Fruit fly (Drosophila melanogaster): ENCODE measurements around the gene Hex-t1.

DNA sequence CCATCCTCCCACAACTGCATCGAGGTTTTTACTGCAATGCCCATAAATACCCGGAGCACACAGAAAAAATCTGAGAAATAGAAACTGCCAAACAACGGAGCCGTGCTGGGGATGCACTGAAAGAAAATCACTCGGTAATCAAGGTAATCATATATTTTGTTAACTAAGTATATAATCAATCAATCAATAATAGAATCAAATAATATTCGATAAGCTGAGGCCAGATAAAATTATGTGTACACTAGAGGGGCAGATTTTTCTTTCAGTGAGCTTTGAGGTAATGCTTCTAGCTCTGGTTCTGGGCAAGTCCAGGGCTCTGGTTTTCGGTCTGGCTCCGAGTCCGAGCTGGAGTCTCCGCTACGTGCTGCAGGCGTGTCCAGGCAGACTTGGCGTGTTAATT is 29.2 kb downstream of the Hex-t1 start:
- TF ChIP-seq CG1621 (tag; optimal IDR thresholded peaks at IDR 0.05), result no peak
- TF ChIP-seq CG3032 (tag; optimal IDR thresholded peaks at IDR 0.05), result no peak
- TF ChIP-seq CG3919 (GFP tag; optimal IDR thresholded peaks at IDR 0.05), result peak; percentile 29
- peak; percentile 29 for TF ChIP-seq OdsH (GFP tag; optimal IDR thresholded peaks at IDR 0.05)
- TF ChIP-seq CG9139 (GFP tag; optimal IDR thresholded peaks at IDR 0.05), result no peak
- no peak for TF ChIP-seq achi (GFP tag; optimal IDR thresholded peaks at IDR 0.05)
- TF ChIP-seq salr (GFP tag; optimal IDR thresholded peaks at IDR 0.05), result no peak
- TF ChIP-seq Lpt (GFP tag; optimal IDR thresholded peaks at IDR 0.05), result no peak
- TF ChIP-seq CG16779 (tag; optimal IDR thresholded peaks at IDR 0.05), result no peak
- no peak for TF ChIP-seq cyc (GFP tag; optimal IDR thresholded peaks at IDR 0.05)
